Worm (Caenorhabditis elegans): Measurements from ENCODE around the gene chin-1.
"Not testable (repeated sequence)": the region's sequence is repeated elsewhere in the genome, so short reads cannot be mapped to it uniquely, and the experiment has no call there.

The chin-1 gene

ce11 chrIII:1080536-1080935 lies 43.5 kb upstream of the chin-1 start, which contains the start of the genes rab-18 and kbp-4 (continued):
- TF ChIP-seq F10E7.11 (tag; optimal IDR thresholded peaks at IDR 0.05) (no peak), mxl-1 (tag; optimal IDR thresholded peaks at IDR 0.05) (no peak), ama-1 (optimal IDR thresholded peaks at IDR 0.05) (no peak), ama-1 (GFP tag; optimal IDR thresholded peaks at IDR 0.05) (no peak), lin-40 (tag; optimal IDR thresholded peaks at IDR 0.05) (peak; percentile 89), nhr-90 (tag; optimal IDR thresholded peaks at IDR 0.05) (peak; percentile 13), madf-10 (tag; optimal IDR thresholded peaks at IDR 0.05) (peak; percentile 63)

- TF ChIP-seq lin-26 (GFP tag; IDR thresholded peaks at IDR 0.05) (peak; percentile 29; the same call in 1 of the 2 replicates), madf-6 (GFP tag; IDR thresholded peaks at IDR 0.05) (peak; percentile 44; the same call in 1 of the 2 replicates), cebp-1 (GFP tag; IDR thresholded peaks at IDR 0.05) (0 out of 2 replicates have a peak, but pooled peaks have one; percentile 18), ztf-25 (GFP tag; IDR thresholded peaks at IDR 0.05) (0 out of 2 replicates have a peak, but pooled peaks have one; percentile 65), dox-1 (GFP tag; IDR thresholded peaks at IDR 0.05) (peak; percentile 65), nfyb-1 (GFP tag; IDR thresholded peaks at IDR 0.05) (peak; percentile 59; the same call in 1 of the 2 replicates), attf-6 (GFP tag; IDR thresholded peaks at IDR 0.05) (0 out of 2 replicates have a peak, but pooled peaks have one; percentile 28)
- not testable (repeated sequence) for TF ChIP-seq cebp-1 (tag; optimal IDR thresholded peaks at IDR 0.05)
Observed at ce11 chrIII:1076383-1076782, 39.4 kb upstream of the chin-1 start, which contains the start of gene uaf-1. TSS of gene uaf-1 (minus strand) at chrIII:1076555.

ce11 chrIII:1074152-1074551 lies 37.1 kb upstream of the chin-1 start:
- TF ChIP-seq zfh-2 (GFP tag; conservative IDR thresholded peaks at IDR 0.05) (peak; percentile 59), cebp-2 (GFP tag; IDR thresholded peaks at IDR 0.05) (0 out of 2 replicates have a peak, but pooled peaks have one; percentile 23), dpl-1 (GFP tag; optimal IDR thresholded peaks at IDR 0.05) (no peak), egrh-3 (GFP tag; IDR thresholded peaks at IDR 0.05) (0 out of 2 replicates have a peak, but pooled peaks have one; percentile 15), ztf-18 (tag; optimal IDR thresholded peaks at IDR 0.05) (no peak)

ce11 chrIII:1059961-1060360 lies 22.9 kb upstream of the chin-1 start, which contains the start of gene BE0003N10.6:
TSS of gene BE0003N10.6 (minus strand) at chrIII:1060061.
- TF ChIP-seq F52B5.7 (tag; optimal IDR thresholded peaks at IDR 0.05) (no peak), nhr-179 (tag; optimal IDR thresholded peaks at IDR 0.05) (no peak), T07F8.4 (tag; optimal IDR thresholded peaks at IDR 0.05) (no peak), lin-35 (GFP tag; optimal IDR thresholded peaks at IDR 0.05) (no peak), Y53G8AR.9 (GFP tag; conservative IDR thresholded peaks at IDR 0.05) (no peak), tbx-9 (tag; optimal IDR thresholded peaks at IDR 0.05; ENCODE audit: borderline replicate concordance) (no peak), lsy-27 (tag; optimal IDR thresholded peaks at IDR 0.05; ENCODE audit: borderline replicate concordance, insufficient read depth) (no peak), F10E7.11 (tag; optimal IDR thresholded peaks at IDR 0.05) (no peak), nhr-120 (GFP tag; IDR thresholded peaks at IDR 0.05) (no peak), cebp-2 (GFP tag; IDR thresholded peaks at IDR 0.05) (no peak), unc-130 (GFP tag; optimal IDR thresholded peaks at IDR 0.05) (no peak), Y53F4B.3 (GFP tag; IDR thresholded peaks at IDR 0.05) (no peak), tbp1 (GFP tag; optimal IDR thresholded peaks at IDR 0.05) (no peak), mcd-1 (GFP tag; IDR thresholded peaks at IDR 0.05) (no peak)

ce11 chrIII:1058881-1059280 lies 21.9 kb upstream of the chin-1 start:
- TF ChIP-seq rec-8 (tag; optimal IDR thresholded peaks at IDR 0.05) (no peak), T07F8.4 (tag; optimal IDR thresholded peaks at IDR 0.05) (no peak), F39B2.1 (GFP tag; IDR thresholded peaks at IDR 0.05) (no peak), die-1 (tag; optimal IDR thresholded peaks at IDR 0.05) (no peak), egrh-3 (GFP tag; IDR thresholded peaks at IDR 0.05) (no peak), cebp-1 (GFP tag; IDR thresholded peaks at IDR 0.05) (no peak), cebp-1 (tag; optimal IDR thresholded peaks at IDR 0.05) (no peak), nfya-2 (GFP tag; IDR thresholded peaks at IDR 0.05) (no peak), pha-4 (tag; optimal IDR thresholded peaks at IDR 0.05) (no peak), him-1 (tag; optimal IDR thresholded peaks at IDR 0.05) (no peak), ztf-6 (GFP tag; IDR thresholded peaks at IDR 0.05) (no peak), ztf-3 (GFP tag; optimal IDR thresholded peaks at IDR 0.05) (no peak), Y95B8A.8 (GFP tag; IDR thresholded peaks at IDR 0.05) (no peak)

Measured in whole organism, young adult.